Fruit fly (Drosophila melanogaster): ENCODE measurements around the gene Nepl17.
A peak's percentile ranks its signal among the peaks of the same experiment; 100 is the strongest.

Gene Nepl17

dm6 chr3R:28845981-28846380, 26.7 kb upstream of the Nepl17 start:
- TF ChIP-seq tj (GFP tag; optimal IDR thresholded peaks at IDR 0.05) (no peak), bab1 (GFP tag; optimal IDR thresholded peaks at IDR 0.05) (no peak), CG33017 (tag; optimal IDR thresholded peaks at IDR 0.05) (no peak), CG12768 (GFP tag; optimal IDR thresholded peaks at IDR 0.05) (no peak), CG14711 (tag; optimal IDR thresholded peaks at IDR 0.05) (no peak), pad (GFP tag; optimal IDR thresholded peaks at IDR 0.05) (no peak), CG5204 (GFP tag; optimal IDR thresholded peaks at IDR 0.05) (no peak), CG11617 (GFP tag; optimal IDR thresholded peaks at IDR 0.05) (no peak), cic (GFP tag; optimal IDR thresholded peaks at IDR 0.05) (no peak), Clk (GFP tag; optimal IDR thresholded peaks at IDR 0.05) (no peak), ovo (GFP tag; optimal IDR thresholded peaks at IDR 0.05) (no peak), toe (GFP tag; optimal IDR thresholded peaks at IDR 0.05) (no peak), Mnt (GFP tag; optimal IDR thresholded peaks at IDR 0.05) (no peak), CG7101 (tag; optimal IDR thresholded peaks at IDR 0.05) (no peak), Crg-1 (GFP tag; optimal IDR thresholded peaks at IDR 0.05) (no peak), kay (GFP tag; ENCODE audit: borderline replicate concordance) (no peak), cnc (optimal IDR thresholded peaks at IDR 0.05) (no peak)

- no peak for TF ChIP-seq ovo (GFP tag; optimal IDR thresholded peaks at IDR 0.05)
- TF ChIP-seq cnc (optimal IDR thresholded peaks at IDR 0.05), result no peak
- peak; percentile 26 for TF ChIP-seq kay (GFP tag; ENCODE audit: borderline replicate concordance)
- no peak for TF ChIP-seq CG11617 (GFP tag; optimal IDR thresholded peaks at IDR 0.05)
- TF ChIP-seq CG1620 (GFP tag; optimal IDR thresholded peaks at IDR 0.05), result no peak
- peak; percentile 30 for TF ChIP-seq toe (GFP tag; optimal IDR thresholded peaks at IDR 0.05)
- TF ChIP-seq bab1 (GFP tag; optimal IDR thresholded peaks at IDR 0.05), result no peak
- no peak for TF ChIP-seq Mnt (GFP tag; optimal IDR thresholded peaks at IDR 0.05)
- TF ChIP-seq pad (GFP tag; optimal IDR thresholded peaks at IDR 0.05), result no peak
- TF ChIP-seq CG5204 (GFP tag; optimal IDR thresholded peaks at IDR 0.05), result no peak
- TF ChIP-seq Clk (GFP tag; optimal IDR thresholded peaks at IDR 0.05), result no peak
Measured at dm6 chr3R:28846877-28847529, 25.7 kb upstream of the Nepl17 start.

dm6 chr3R:28847547-28848316, 25.0 kb upstream of the Nepl17 start:
- TF ChIP-seq cnc (optimal IDR thresholded peaks at IDR 0.05) (no peak), CG33017 (tag; optimal IDR thresholded peaks at IDR 0.05) (no peak), CG14711 (tag; optimal IDR thresholded peaks at IDR 0.05) (no peak), toe (GFP tag; optimal IDR thresholded peaks at IDR 0.05) (no peak), Clk (GFP tag; optimal IDR thresholded peaks at IDR 0.05) (no peak), CG7045 (GFP tag; optimal IDR thresholded peaks at IDR 0.05) (no peak), pad (GFP tag; optimal IDR thresholded peaks at IDR 0.05) (no peak), CG12768 (GFP tag; optimal IDR thresholded peaks at IDR 0.05) (no peak), CG5204 (GFP tag; optimal IDR thresholded peaks at IDR 0.05) (no peak), CG7101 (tag; optimal IDR thresholded peaks at IDR 0.05) (no peak), Crg-1 (GFP tag; optimal IDR thresholded peaks at IDR 0.05) (no peak), CG1620 (GFP tag; optimal IDR thresholded peaks at IDR 0.05) (no peak), bab1 (GFP tag; optimal IDR thresholded peaks at IDR 0.05) (no peak), kay (GFP tag; ENCODE audit: borderline replicate concordance) (no peak), ovo (GFP tag; optimal IDR thresholded peaks at IDR 0.05) (no peak), Mnt (GFP tag; optimal IDR thresholded peaks at IDR 0.05) (no peak), cic (GFP tag; optimal IDR thresholded peaks at IDR 0.05) (no peak)

- no peak for TF ChIP-seq cnc (optimal IDR thresholded peaks at IDR 0.05)
- TF ChIP-seq cic (GFP tag; optimal IDR thresholded peaks at IDR 0.05), result peak; percentile 10
- TF ChIP-seq ovo (GFP tag; optimal IDR thresholded peaks at IDR 0.05), result no peak
- no peak for TF ChIP-seq Hr96 (GFP tag; optimal IDR thresholded peaks at IDR 0.05)
- peak; percentile 35 for TF ChIP-seq CG12768 (GFP tag; optimal IDR thresholded peaks at IDR 0.05)
- TF ChIP-seq CG7045 (GFP tag; optimal IDR thresholded peaks at IDR 0.05), result no peak
- no peak for TF ChIP-seq pad (GFP tag; optimal IDR thresholded peaks at IDR 0.05)
- no peak for TF ChIP-seq Mnt (GFP tag; optimal IDR thresholded peaks at IDR 0.05)
- TF ChIP-seq bab1 (GFP tag; optimal IDR thresholded peaks at IDR 0.05), result peak; percentile 48
- no peak for TF ChIP-seq toe (GFP tag; optimal IDR thresholded peaks at IDR 0.05)
- no peak for TF ChIP-seq CG5204 (GFP tag; optimal IDR thresholded peaks at IDR 0.05)
- TF ChIP-seq CG33017 (tag; optimal IDR thresholded peaks at IDR 0.05), result no peak
- TF ChIP-seq CG1620 (GFP tag; optimal IDR thresholded peaks at IDR 0.05), result no peak
- no peak for TF ChIP-seq CG11617 (GFP tag; optimal IDR thresholded peaks at IDR 0.05)
- TF ChIP-seq Clk (GFP tag; optimal IDR thresholded peaks at IDR 0.05), result no peak
- TF ChIP-seq CG14711 (tag; optimal IDR thresholded peaks at IDR 0.05), result no peak
- TF ChIP-seq kay (GFP tag; ENCODE audit: borderline replicate concordance), result no peak
- TF ChIP-seq Crg-1 (GFP tag; optimal IDR thresholded peaks at IDR 0.05), result no peak
- no peak for TF ChIP-seq CG7101 (tag; optimal IDR thresholded peaks at IDR 0.05)
- peak; percentile 92 for TF ChIP-seq tj (GFP tag; optimal IDR thresholded peaks at IDR 0.05)
Measured at dm6 chr3R:28848693-28849470, 23.8 kb upstream of the Nepl17 start.

dm6 chr3R:28850662-28851257, 21.9 kb upstream of the Nepl17 start:
- TF ChIP-seq tj (GFP tag; optimal IDR thresholded peaks at IDR 0.05), result peak; percentile 57
- TF ChIP-seq CG33017 (tag; optimal IDR thresholded peaks at IDR 0.05), result no peak

Measured in whole organism, adult.